Worm (Caenorhabditis elegans) whole organism, young adult: Measurements from ENCODE around the gene fkb-3.

ENCODE experiments used
- B0336.3 ChIP-seq: fragments of 200-800 bp; sonication (Bioruptor generic); IDR thresholded peaks from 2 replicates; pipeline ENCODE4 v1.3.6; 2022; ENCODE audit warnings: missing genetic modification characterization, missing compliant biosample characterization
- F39B2.1 ChIP-seq: fragments of 200-800 bp; sonication (Bioruptor generic); IDR thresholded peaks from 2 replicates; pipeline ENCODE4 v1.3.6; 2022; ENCODE audit warnings: missing genetic modification reagents, missing genetic modification characterization, missing compliant biosample characterization
- F49E8.2 ChIP-seq: sonication (generic microtip); optimal IDR thresholded peaks from 3 replicates; lab custom pipeline; 2017; ENCODE audit warnings: missing genetic modification characterization, mild to moderate bottlenecking, missing compliant biosample characterization, antibody characterized with exemption, moderate library complexity; ENCODE audit not compliant: insufficient read depth
- F57C9.4 ChIP-seq: sonication (generic microtip); optimal IDR thresholded peaks from 2 replicates; lab custom pipeline; 2017; ENCODE audit warnings: mild to moderate bottlenecking, missing genetic modification characterization, missing compliant biosample characterization
- Y79H2A.3 ChIP-seq: fragments of 200-800 bp; sonication (Bioruptor generic); conservative IDR thresholded peaks from 2 replicates; pipeline ENCODE4 v1.3.6; 2022; ENCODE audit warnings: missing genetic modification reagents, missing genetic modification characterization, missing compliant biosample characterization
- ama-1 ChIP-seq, 3 experiments: fragments of 150-350 bp in 1 of 3; sonication (generic microtip) in 2 of 3; optimal IDR thresholded peaks; 2 replicates each; lab custom pipeline; 2014 to 2018; ENCODE audit warnings: missing biosample characterization in 2 of 3, missing genetic modification characterization in 2 of 3, missing genetic modification reagents in 2 of 3
- aptf-2 ChIP-seq: fragments of 200-800 bp; sonication (Bioruptor generic); conservative IDR thresholded peaks from 2 replicates; pipeline ENCODE4 v1.3.6; 2022; ENCODE audit warnings: missing genetic modification reagents, missing genetic modification characterization, missing compliant biosample characterization
- hlh-12 ChIP-seq: sonication (generic microtip); optimal IDR thresholded peaks from 2 replicates; lab custom pipeline; 2016; ENCODE audit warnings: missing genetic modification characterization, missing compliant biosample characterization
- lin-35 ChIP-seq, 3 experiments: fragments of 150-350 bp in 2 of 3; sonication (generic microtip) in 1 of 3; optimal IDR thresholded peaks; 2 replicates each; lab custom pipeline; 2014 to 2018; ENCODE audit warnings: missing biosample characterization in 3 of 3, missing genetic modification characterization in 3 of 3, missing genetic modification reagents in 3 of 3
- mxl-1 ChIP-seq: sonication (generic microtip); optimal IDR thresholded peaks from 2 replicates; lab custom pipeline; 2016; ENCODE audit warnings: missing genetic modification characterization, missing compliant biosample characterization
- pha-4 ChIP-seq: fragments of 150-350 bp; sonication (generic microtip); optimal IDR thresholded peaks from 2 replicates; lab custom pipeline; 2014; ENCODE audit warnings: missing biosample characterization, missing genetic modification reagents, missing genetic modification characterization
- rec-8 ChIP-seq, 2 experiments: sonication (generic microtip); optimal IDR thresholded peaks; 2 replicates each; lab custom pipeline; 2016; ENCODE audit warnings: mild to moderate bottlenecking in 2 of 2, missing genetic modification characterization in 2 of 2, missing genetic modification reagents in 2 of 2, missing genotype in 2 of 2, missing biosample characterization in 1 of 2, missing compliant biosample characterization in 1 of 2, moderate library complexity in 1 of 2
- sea-2 ChIP-seq: fragments of 200-800 bp; sonication (Bioruptor generic); IDR thresholded peaks from 2 replicates; pipeline ENCODE4 v1.3.6; 2022; ENCODE audit warnings: missing genetic modification characterization, missing compliant biosample characterization
- unc-62 ChIP-seq: fragments of 150-350 bp; optimal IDR thresholded peaks from 2 replicates; lab custom pipeline; 2014; ENCODE audit warnings: missing biosample characterization, missing genetic modification reagents, missing genetic modification characterization

DNA sequence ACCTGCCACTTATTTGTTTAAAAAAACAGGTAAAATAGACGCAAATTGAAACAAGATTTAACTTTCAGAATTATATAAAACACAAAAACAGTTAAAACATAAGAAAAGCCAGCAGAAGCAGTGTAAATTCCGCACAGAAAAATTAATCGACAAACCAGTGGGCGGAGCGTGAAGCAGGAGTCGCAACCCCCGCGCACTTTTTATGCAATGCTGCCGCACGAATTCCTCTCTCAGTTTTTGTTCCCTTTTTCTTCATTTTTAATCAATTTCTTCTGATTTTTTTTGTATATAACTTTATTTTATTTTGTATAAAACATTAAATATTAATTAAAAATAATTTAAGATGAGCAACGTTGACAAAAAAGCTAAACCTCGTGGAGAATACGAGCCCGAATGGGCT is 5.8 kb downstream of the fkb-3 start, which contains the start of the genes gei-6 and krr-1:
- TF ChIP-seq F49E8.2: peak; percentile 8
- no peak for TF ChIP-seq F57C9.4 (tag; lab: Kevin White, UChicago)
- no peak for TF ChIP-seq aptf-2 (GFP tag; lab: Robert Waterston, UW)
- TF ChIP-seq unc-62 (GFP tag; lab: Kevin White, UChicago): no peak
- no peak for TF ChIP-seq mxl-1 (tag; lab: Kevin White, UChicago)
- no peak for TF ChIP-seq F39B2.1 (GFP tag; lab: Robert Waterston, UW)
- TF ChIP-seq hlh-12: no peak
- no peak for TF ChIP-seq pha-4 (tag; lab: Kevin White, UChicago)
- TF ChIP-seq Y79H2A.3: no peak
- no peak for TF ChIP-seq ama-1 (optimal IDR thresholded peaks at IDR 0.05; lab: Kevin White, UChicago)
- TF ChIP-seq ama-1 (GFP tag; optimal IDR thresholded peaks at IDR 0.05; lab: Kevin White, UChicago): no peak
- no peak for TF ChIP-seq rec-8 (tag; optimal IDR thresholded peaks at IDR 0.05; lab: Kevin White, UChicago)
- peak in 1 of 3 experiments; percentile 53 for TF ChIP-seq lin-35 (GFP tag; optimal IDR thresholded peaks at IDR 0.05; lab: Kevin White, UChicago)
- TF ChIP-seq B0336.3 (GFP tag; lab: Robert Waterston, UW): no peak
- TF ChIP-seq sea-2 (GFP tag; lab: Robert Waterston, UW): no peak
